Fruit fly (Drosophila melanogaster) whole organism: ENCODE results near the gene boss.

Experiments used
- Dll ChIP-seq: fragments of >200 bp; optimal IDR thresholded peaks from 2 replicates; lab custom pipeline; 2017
- pan ChIP-seq: fragments of >200 bp; optimal IDR thresholded peaks from 2 replicates; lab custom pipeline; 2017
- psq ChIP-seq: fragments of >200 bp; optimal IDR thresholded peaks from 2 replicates; lab custom pipeline; 2017

dm6 chr3R:25983274-25983673, 21.5 kb downstream of the boss start:
- TF ChIP-seq pan (lab: Kevin White, UChicago) (no peak), Dll (lab: Kevin White, UChicago) (no peak), psq (no peak)
